Worm (Caenorhabditis elegans) whole organism, L4 larva: ENCODE measurements around the gene dmd-5.

ENCODE experiments used
- F49E8.2 ChIP-seq: sonication (generic microtip); optimal IDR thresholded peaks from 2 replicates; lab custom pipeline; 2016; ENCODE audit warnings: missing compliant biosample characterization, mild to moderate bottlenecking, missing genetic modification characterization, borderline replicate concordance
- ceh-28 ChIP-seq: fragments of 150-350 bp; optimal IDR thresholded peaks from 2 replicates; lab custom pipeline; 2014; ENCODE audit warnings: missing biosample characterization, missing genetic modification reagents, missing genetic modification characterization
- ceh-44 ChIP-seq: fragments of 200-800 bp; sonication (Bioruptor generic); IDR thresholded peaks from 2 replicates; pipeline ENCODE4 v1.3.6; 2022; ENCODE audit warnings: missing genetic modification reagents, missing genetic modification characterization, missing compliant biosample characterization
- dmd-8 ChIP-seq: fragments of 200-800 bp; sonication (Bioruptor generic); IDR thresholded peaks from 2 replicates; pipeline ENCODE4 v1.3.6; 2022; ENCODE audit warnings: missing genetic modification characterization, missing compliant biosample characterization
- dpl-1 ChIP-seq: fragments of 150-350 bp; optimal IDR thresholded peaks from 2 replicates; lab custom pipeline; 2014; ENCODE audit warnings: missing biosample characterization, missing genetic modification reagents, missing genetic modification characterization
- fos-1 ChIP-seq: fragments of 150-350 bp; optimal IDR thresholded peaks from 2 replicates; lab custom pipeline; 2014; ENCODE audit warnings: missing biosample characterization, missing genetic modification characterization
- snpc-4 ChIP-seq: fragments of 150-350 bp; optimal IDR thresholded peaks from 2 replicates; lab custom pipeline; 2014; ENCODE audit warnings: missing biosample characterization, missing genetic modification characterization

ce11 chrII:5820282-5820762, 46.3 kb upstream of the dmd-5 start, which contains the start of gene ehs-1:
- TF ChIP-seq dmd-8 (GFP tag; lab: Robert Waterston, UW): no peak
- TF ChIP-seq ceh-28 (tag; lab: Kevin White, UChicago): no peak
- TF ChIP-seq snpc-4: no peak
- no peak for TF ChIP-seq fos-1 (tag; lab: Kevin White, UChicago)
- peak; percentile 2 for TF ChIP-seq dpl-1 (GFP tag; lab: Kevin White, UChicago)
- TF ChIP-seq F49E8.2: no peak
- TF ChIP-seq ceh-44: no peak
